Worm (Caenorhabditis elegans): ENCODE data around the gene F09E10.6.

F09E10.6 gene

ce11 chrX:1502914-1503313 is 5.4 kb upstream of the F09E10.6 start:
- TF ChIP-seq nhr-11 (tag; optimal IDR thresholded peaks at IDR 0.05): no peak
- no peak for TF ChIP-seq ztf-11 (tag; optimal IDR thresholded peaks at IDR 0.05)
- TF ChIP-seq peb-1 (tag; optimal IDR thresholded peaks at IDR 0.05): no peak
- TF ChIP-seq elt-1 (tag; optimal IDR thresholded peaks at IDR 0.05): no peak
- TF ChIP-seq ceh-82 (tag; optimal IDR thresholded peaks at IDR 0.05): no peak
- TF ChIP-seq unc-62 (GFP tag; optimal IDR thresholded peaks at IDR 0.05): no peak

ce11 chrX:1502490-1502889 is 5.0 kb upstream of the F09E10.6 start, which contains the start of gene F09E10.1:
Gene F09E10.1, plus strand, starts transcription at chrX:1502790.
- TF ChIP-seq unc-62 (GFP tag; optimal IDR thresholded peaks at IDR 0.05): no peak
- TF ChIP-seq ztf-1 (GFP tag; conservative IDR thresholded peaks at IDR 0.05): no peak
- TF ChIP-seq nhr-129 (tag; optimal IDR thresholded peaks at IDR 0.05): no peak
- TF ChIP-seq sem-4 (tag; optimal IDR thresholded peaks at IDR 0.05): no peak
- no peak for TF ChIP-seq nhr-25 (tag; optimal IDR thresholded peaks at IDR 0.05)
- no peak for TF ChIP-seq dmd-4 (tag; optimal IDR thresholded peaks at IDR 0.05)
- no peak for TF ChIP-seq crh-2 (tag; optimal IDR thresholded peaks at IDR 0.05)
- no peak for TF ChIP-seq nhr-6 (tag; optimal IDR thresholded peaks at IDR 0.05)
- no peak for TF ChIP-seq R02D3.7 (tag; optimal IDR thresholded peaks at IDR 0.05)
- TF ChIP-seq fos-1 (tag; optimal IDR thresholded peaks at IDR 0.05): no peak
- no peak for TF ChIP-seq peb-1 (tag; optimal IDR thresholded peaks at IDR 0.05)
- TF ChIP-seq ztf-4 (tag; optimal IDR thresholded peaks at IDR 0.05): no peak
- TF ChIP-seq mbf-1 (tag; optimal IDR thresholded peaks at IDR 0.05): no peak
- no peak for TF ChIP-seq ama-1 (optimal IDR thresholded peaks at IDR 0.05)
- no peak for TF ChIP-seq skn-1 (tag; optimal IDR thresholded peaks at IDR 0.05)
- TF ChIP-seq unc-39 (tag; optimal IDR thresholded peaks at IDR 0.05): no peak
- TF ChIP-seq F13H6.1 (tag; optimal IDR thresholded peaks at IDR 0.05): no peak
- no peak for TF ChIP-seq sma-9 (GFP tag; optimal IDR thresholded peaks at IDR 0.05)
- TF ChIP-seq sma-9 (tag; optimal IDR thresholded peaks at IDR 0.05): no peak
- no peak for TF ChIP-seq lin-39 (tag; optimal IDR thresholded peaks at IDR 0.05)

ce11 chrX:1501752-1502151 is 4.3 kb upstream of the F09E10.6 start, which contains the start of gene F09E10.7:
Gene F09E10.7, minus strand, starts transcription at chrX:1501852.
- no peak for TF ChIP-seq crh-2 (tag; optimal IDR thresholded peaks at IDR 0.05)
- TF ChIP-seq F13H6.1 (tag; optimal IDR thresholded peaks at IDR 0.05): no peak
- TF ChIP-seq aly-2 (tag; optimal IDR thresholded peaks at IDR 0.05): no peak

- TF ChIP-seq ceh-16 (tag; optimal IDR thresholded peaks at IDR 0.05): no peak
- TF ChIP-seq nhr-129 (tag; optimal IDR thresholded peaks at IDR 0.05): peak; percentile 45
Observed at ce11 chrX:1499499-1499898, 2.0 kb upstream of the F09E10.6 start.

- no peak for TF ChIP-seq nhr-237 (tag; optimal IDR thresholded peaks at IDR 0.05)
- no peak for TF ChIP-seq crh-2 (tag; optimal IDR thresholded peaks at IDR 0.05)
- TF ChIP-seq mdl-1 (tag; optimal IDR thresholded peaks at IDR 0.05): no peak
- no peak for TF ChIP-seq ztf-4 (tag; optimal IDR thresholded peaks at IDR 0.05)
- TF ChIP-seq gmeb-1 (tag; optimal IDR thresholded peaks at IDR 0.05): no peak
- no peak for TF ChIP-seq ceh-16 (tag; optimal IDR thresholded peaks at IDR 0.05)
- no peak for TF ChIP-seq R02D3.7 (tag; optimal IDR thresholded peaks at IDR 0.05)
- no peak for TF ChIP-seq F13H6.1 (tag; optimal IDR thresholded peaks at IDR 0.05)
- TF ChIP-seq ama-1 (optimal IDR thresholded peaks at IDR 0.05): no peak
- TF ChIP-seq elt-3 (tag; optimal IDR thresholded peaks at IDR 0.05): no peak
- no peak for TF ChIP-seq blmp-1 (tag; optimal IDR thresholded peaks at IDR 0.05; ENCODE audit: insufficient read depth)
- no peak for TF ChIP-seq lsy-2 (tag; optimal IDR thresholded peaks at IDR 0.05)
- no peak for TF ChIP-seq ztf-1 (GFP tag; conservative IDR thresholded peaks at IDR 0.05)
- TF ChIP-seq elt-1 (tag; optimal IDR thresholded peaks at IDR 0.05): no peak
- TF ChIP-seq sem-4 (tag; optimal IDR thresholded peaks at IDR 0.05): no peak
- no peak for TF ChIP-seq ZK546.5 (tag; optimal IDR thresholded peaks at IDR 0.05)
- no peak for TF ChIP-seq unc-39 (tag; optimal IDR thresholded peaks at IDR 0.05)
Observed at ce11 chrX:1495980-1496379, 1.5 kb downstream of the F09E10.6 start.

ce11 chrX:1494256-1494655 is 3.2 kb downstream of the F09E10.6 start, which contains the start of gene F09E10.5:
Gene F09E10.5, minus strand, starts transcription at chrX:1494356.
- TF ChIP-seq peb-1 (tag; optimal IDR thresholded peaks at IDR 0.05): no peak
- no peak for TF ChIP-seq nhr-6 (tag; optimal IDR thresholded peaks at IDR 0.05)
- TF ChIP-seq elt-3 (tag; optimal IDR thresholded peaks at IDR 0.05): no peak

Measured in whole organism, L2 larva.